Worm (Caenorhabditis elegans): Measurements from ENCODE around the gene oxy-4.

Gene oxy-4

ce11 chrIII:5155393-5155792, 3.2 kb downstream of the oxy-4 start:
- TF ChIP-seq tra-4 (tag; optimal IDR thresholded peaks at IDR 0.05) (no peak), ceh-36 (tag; optimal IDR thresholded peaks at IDR 0.05) (no peak), hmbx-1 (tag; optimal IDR thresholded peaks at IDR 0.05) (no peak), tbx-11 (GFP tag; IDR thresholded peaks at IDR 0.05) (no peak), flt-1 (GFP tag; IDR thresholded peaks at IDR 0.05) (no peak), hnd-1 (tag; optimal IDR thresholded peaks at IDR 0.05) (no peak), scrt-1 (GFP tag; IDR thresholded peaks at IDR 0.05) (no peak), ceh-13 (GFP tag; optimal IDR thresholded peaks at IDR 0.05) (no peak), aly-1 (tag; optimal IDR thresholded peaks at IDR 0.05) (no peak), tbx-37 (GFP tag; conservative IDR thresholded peaks at IDR 0.05) (no peak), F13C5.2 (tag; optimal IDR thresholded peaks at IDR 0.05) (no peak)

- TF ChIP-seq F13C5.2 (tag; optimal IDR thresholded peaks at IDR 0.05) (peak; percentile 16), hmbx-1 (tag; optimal IDR thresholded peaks at IDR 0.05) (no peak)
Observed at ce11 chrIII:5153137-5153536, 5.4 kb downstream of the oxy-4 start, which contains the start of the genes rbm-42 and grwd-1. rbm-42 (minus strand) TSS chrIII:5153229. grwd-1 (plus strand) TSS chrIII:5153464.

- no peak for TF ChIP-seq ama-1 (optimal IDR thresholded peaks at IDR 0.05)
- no peak for TF ChIP-seq hmbx-1 (tag; optimal IDR thresholded peaks at IDR 0.05)
- TF ChIP-seq flt-1 (GFP tag; IDR thresholded peaks at IDR 0.05) = no peak
- no peak for TF ChIP-seq ceh-13 (GFP tag; optimal IDR thresholded peaks at IDR 0.05)
- no peak for TF ChIP-seq ets-7 (tag; optimal IDR thresholded peaks at IDR 0.05)
- TF ChIP-seq ceh-36 (tag; optimal IDR thresholded peaks at IDR 0.05) = no peak
- no peak for TF ChIP-seq tbx-37 (GFP tag; conservative IDR thresholded peaks at IDR 0.05)
- no peak for TF ChIP-seq B0310.2 (tag; optimal IDR thresholded peaks at IDR 0.05)
- no peak for TF ChIP-seq hnd-1 (tag; optimal IDR thresholded peaks at IDR 0.05)
- no peak for TF ChIP-seq pes-1 (GFP tag; IDR thresholded peaks at IDR 0.05)
- no peak for TF ChIP-seq sea-1 (GFP tag; conservative IDR thresholded peaks at IDR 0.05)
- TF ChIP-seq tbx-11 (GFP tag; IDR thresholded peaks at IDR 0.05) = no peak
- no peak for TF ChIP-seq F13C5.2 (tag; optimal IDR thresholded peaks at IDR 0.05)
- TF ChIP-seq hmg-4 (GFP tag; optimal IDR thresholded peaks at IDR 0.05) = no peak
Observed at ce11 chrIII:5150980-5151379, 7.6 kb downstream of the oxy-4 start.

- TF ChIP-seq tbx-11 (GFP tag; IDR thresholded peaks at IDR 0.05) = no peak
- TF ChIP-seq ceh-36 (tag; optimal IDR thresholded peaks at IDR 0.05) = no peak
- TF ChIP-seq hmg-4 (GFP tag; optimal IDR thresholded peaks at IDR 0.05) = no peak
- TF ChIP-seq ceh-13 (GFP tag; optimal IDR thresholded peaks at IDR 0.05) = no peak
- TF ChIP-seq sea-1 (GFP tag; conservative IDR thresholded peaks at IDR 0.05) = no peak
- no peak for TF ChIP-seq hnd-1 (tag; optimal IDR thresholded peaks at IDR 0.05)
Observed at ce11 chrIII:5150012-5150411, 8.6 kb downstream of the oxy-4 start.

ce11 chrIII:5149478-5149877, 9.1 kb downstream of the oxy-4 start, which contains the start of gene Y54H5A.2:
Y54H5A.2 (minus strand) TSS chrIII:5149578.
- TF ChIP-seq ceh-36 (tag; optimal IDR thresholded peaks at IDR 0.05) = no peak

ce11 chrIII:5147445-5147844, 11.1 kb downstream of the oxy-4 start:
- no peak for TF ChIP-seq tbx-11 (GFP tag; IDR thresholded peaks at IDR 0.05)
- TF ChIP-seq hnd-1 (tag; optimal IDR thresholded peaks at IDR 0.05) = no peak
- no peak for TF ChIP-seq ceh-36 (tag; optimal IDR thresholded peaks at IDR 0.05)
- TF ChIP-seq scrt-1 (GFP tag; IDR thresholded peaks at IDR 0.05) = no peak
- TF ChIP-seq hmg-4 (GFP tag; optimal IDR thresholded peaks at IDR 0.05) = no peak
- no peak for TF ChIP-seq F13C5.2 (tag; optimal IDR thresholded peaks at IDR 0.05)
- no peak for TF ChIP-seq ceh-13 (GFP tag; optimal IDR thresholded peaks at IDR 0.05)
- no peak for TF ChIP-seq tbx-37 (GFP tag; conservative IDR thresholded peaks at IDR 0.05)

ce11 chrIII:5146749-5147148, 11.8 kb downstream of the oxy-4 start:
- TF ChIP-seq hmbx-1 (tag; optimal IDR thresholded peaks at IDR 0.05) (no peak), sea-1 (GFP tag; conservative IDR thresholded peaks at IDR 0.05) (no peak), scrt-1 (GFP tag; IDR thresholded peaks at IDR 0.05) (no peak), pes-1 (GFP tag; IDR thresholded peaks at IDR 0.05) (no peak), F13C5.2 (tag; optimal IDR thresholded peaks at IDR 0.05) (no peak), hnd-1 (tag; optimal IDR thresholded peaks at IDR 0.05) (no peak), ceh-36 (tag; optimal IDR thresholded peaks at IDR 0.05) (no peak), ets-7 (tag; optimal IDR thresholded peaks at IDR 0.05) (no peak), tra-4 (tag; optimal IDR thresholded peaks at IDR 0.05) (no peak), flt-1 (GFP tag; IDR thresholded peaks at IDR 0.05) (no peak), tbx-37 (GFP tag; conservative IDR thresholded peaks at IDR 0.05) (no peak), ceh-13 (GFP tag; optimal IDR thresholded peaks at IDR 0.05) (no peak), B0310.2 (tag; optimal IDR thresholded peaks at IDR 0.05) (no peak), tbx-11 (GFP tag; IDR thresholded peaks at IDR 0.05) (no peak), ama-1 (optimal IDR thresholded peaks at IDR 0.05) (no peak), aly-1 (tag; optimal IDR thresholded peaks at IDR 0.05) (no peak), hmg-4 (GFP tag; optimal IDR thresholded peaks at IDR 0.05) (no peak)

ce11 chrIII:5145874-5146273, 12.7 kb downstream of the oxy-4 start:
- no peak for TF ChIP-seq F13C5.2 (tag; optimal IDR thresholded peaks at IDR 0.05)
- no peak for TF ChIP-seq tbx-37 (GFP tag; conservative IDR thresholded peaks at IDR 0.05)

- TF ChIP-seq pes-1 (GFP tag; IDR thresholded peaks at IDR 0.05) = no peak
- TF ChIP-seq tbx-37 (GFP tag; conservative IDR thresholded peaks at IDR 0.05) = no peak
- no peak for TF ChIP-seq aly-1 (tag; optimal IDR thresholded peaks at IDR 0.05)
- TF ChIP-seq scrt-1 (GFP tag; IDR thresholded peaks at IDR 0.05) = no peak
- no peak for TF ChIP-seq hmg-4 (GFP tag; optimal IDR thresholded peaks at IDR 0.05)
- TF ChIP-seq ets-7 (tag; optimal IDR thresholded peaks at IDR 0.05) = no peak
- no peak for TF ChIP-seq tbx-11 (GFP tag; IDR thresholded peaks at IDR 0.05)
- TF ChIP-seq B0310.2 (tag; optimal IDR thresholded peaks at IDR 0.05) = no peak
- TF ChIP-seq hmbx-1 (tag; optimal IDR thresholded peaks at IDR 0.05) = no peak
- TF ChIP-seq tra-4 (tag; optimal IDR thresholded peaks at IDR 0.05) = no peak
- TF ChIP-seq F13C5.2 (tag; optimal IDR thresholded peaks at IDR 0.05) = no peak
- no peak for TF ChIP-seq ceh-36 (tag; optimal IDR thresholded peaks at IDR 0.05)
- no peak for TF ChIP-seq ceh-13 (GFP tag; optimal IDR thresholded peaks at IDR 0.05)
- no peak for TF ChIP-seq sea-1 (GFP tag; conservative IDR thresholded peaks at IDR 0.05)
- no peak for TF ChIP-seq ama-1 (optimal IDR thresholded peaks at IDR 0.05)
- TF ChIP-seq flt-1 (GFP tag; IDR thresholded peaks at IDR 0.05) = no peak
Observed at ce11 chrIII:5144169-5144568, 14.4 kb downstream of the oxy-4 start.
